Worm (Caenorhabditis elegans): Measurements from ENCODE around the gene alh-10.
A peak's percentile ranks its signal among the peaks of the same experiment; 100 is the strongest.

The alh-10 gene

DNA sequence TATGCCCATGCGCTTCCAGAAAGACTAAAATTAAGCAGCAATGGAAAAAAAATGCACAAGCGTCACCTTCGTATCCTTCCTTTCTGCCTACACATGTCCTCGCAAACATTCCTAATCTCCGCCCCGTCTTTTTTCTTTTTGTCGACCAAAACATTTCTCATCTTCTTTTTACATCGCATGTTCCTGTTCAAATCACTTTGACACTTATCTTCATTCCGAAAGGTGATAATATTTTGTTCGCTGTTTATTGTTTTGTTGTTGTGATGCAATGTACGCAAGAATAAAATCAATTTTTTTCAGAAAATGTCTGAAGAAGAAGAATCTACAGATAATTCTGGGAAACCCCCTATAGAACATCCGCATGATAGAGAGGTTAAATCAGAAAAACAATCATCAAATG lies 17.1 kb downstream of the alh-10 start, which contains the start of gene ist-1:
TSS of gene ist-1 (plus strand) at position 301 of the 400 bp plus-strand sequence.
- no peak for TF ChIP-seq bed-2 (GFP tag; IDR thresholded peaks at IDR 0.05)
- no peak for TF ChIP-seq zfh-2 (GFP tag; conservative IDR thresholded peaks at IDR 0.05)
- no peak for TF ChIP-seq fkh-3 (tag; optimal IDR thresholded peaks at IDR 0.05)
- no peak for TF ChIP-seq ceh-27 (GFP tag; optimal IDR thresholded peaks at IDR 0.05)
- TF ChIP-seq him-1 (tag; optimal IDR thresholded peaks at IDR 0.05), result no peak
- TF ChIP-seq K11D2.4 (GFP tag; IDR thresholded peaks at IDR 0.05), result no peak
- no peak for TF ChIP-seq madf-3 (GFP tag; IDR thresholded peaks at IDR 0.05)
- TF ChIP-seq D2030.7 (GFP tag; IDR thresholded peaks at IDR 0.05), result no peak
- TF ChIP-seq repo-1 (tag; optimal IDR thresholded peaks at IDR 0.05), result no peak
- no peak for TF ChIP-seq C06A6.2 (GFP tag; conservative IDR thresholded peaks at IDR 0.05)
- no peak for TF ChIP-seq let-526 (GFP tag; IDR thresholded peaks at IDR 0.05)
- TF ChIP-seq rec-8 (tag; optimal IDR thresholded peaks at IDR 0.05), result no peak

DNA sequence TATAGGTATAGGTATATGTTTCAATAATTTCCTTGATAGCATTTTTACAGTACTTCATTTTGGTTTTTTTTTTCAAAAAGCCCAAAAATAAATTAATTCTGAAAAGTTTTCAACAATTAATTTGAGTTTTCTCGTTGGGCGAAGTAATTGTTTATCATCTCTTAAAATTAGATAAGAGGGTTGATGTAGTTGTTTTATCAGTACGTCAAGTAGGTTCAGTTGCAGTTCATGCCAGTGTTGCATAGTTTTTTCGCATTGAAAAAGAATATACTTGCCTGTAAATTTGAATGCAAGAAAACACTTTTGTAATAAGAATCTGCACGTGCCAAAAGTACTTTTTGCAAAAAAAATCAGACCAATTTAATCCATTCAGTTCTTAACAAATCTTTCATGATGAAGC lies 18.3 kb downstream of the alh-10 start:
- TF ChIP-seq nhr-80 (tag; optimal IDR thresholded peaks at IDR 0.05) (peak; percentile 12), ets-4 (GFP tag; optimal IDR thresholded peaks at IDR 0.05) (no peak)

DNA sequence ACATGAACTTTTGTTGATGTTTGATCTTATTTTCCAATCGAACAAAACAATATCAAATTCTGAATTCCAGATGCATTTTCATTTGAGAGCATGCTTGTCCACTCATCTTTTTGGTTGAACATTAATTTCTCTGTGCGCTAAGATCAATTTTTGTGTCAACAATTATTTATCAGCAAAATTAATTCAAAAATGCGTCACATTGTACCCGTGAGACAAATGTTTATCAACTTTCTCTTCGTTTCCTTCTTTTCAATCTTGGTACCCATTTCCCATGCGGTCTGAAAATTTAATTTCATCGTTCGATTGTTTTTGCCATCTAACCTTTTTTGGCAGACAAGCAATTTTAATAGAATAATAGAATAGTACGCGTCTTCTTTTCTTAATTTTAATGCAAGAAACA lies 19.4 kb downstream of the alh-10 start:
- TF ChIP-seq nhr-80 (tag; optimal IDR thresholded peaks at IDR 0.05), result peak; percentile 5
- no peak for TF ChIP-seq ztf-25 (GFP tag; IDR thresholded peaks at IDR 0.05)

DNA sequence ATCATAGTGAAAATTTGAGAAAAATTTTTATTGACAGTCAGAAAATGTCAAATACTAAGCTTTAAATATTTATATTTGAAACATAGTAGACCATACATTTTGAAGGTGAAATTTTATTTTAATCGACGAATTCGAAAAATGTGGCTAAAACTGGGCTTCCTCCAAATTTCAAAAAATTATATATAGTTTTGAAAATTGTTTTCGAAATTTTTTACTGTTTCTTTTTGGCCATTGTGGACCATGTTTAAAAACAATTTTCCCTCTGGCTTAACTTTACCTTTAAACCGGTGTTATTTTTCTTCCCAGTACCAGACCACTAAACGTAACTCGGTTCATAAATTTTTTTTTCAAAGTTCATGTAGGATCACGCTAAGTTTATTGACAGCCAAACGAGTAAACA lies 20.8 kb downstream of the alh-10 start:
- no peak for TF ChIP-seq nfya-2 (GFP tag; IDR thresholded peaks at IDR 0.05)
- TF ChIP-seq ceh-58 (GFP tag; IDR thresholded peaks at IDR 0.05), result no peak
- no peak for TF ChIP-seq Y56A3A.18 (GFP tag; IDR thresholded peaks at IDR 0.05)
- TF ChIP-seq F22D6.2 (tag; optimal IDR thresholded peaks at IDR 0.05), result no peak
- TF ChIP-seq B0336.3 (GFP tag; IDR thresholded peaks at IDR 0.05), result no peak
- TF ChIP-seq dpff-1 (tag; optimal IDR thresholded peaks at IDR 0.05), result no peak
- TF ChIP-seq lin-40 (tag; optimal IDR thresholded peaks at IDR 0.05), result no peak
- no peak for TF ChIP-seq atf-7 (tag; optimal IDR thresholded peaks at IDR 0.05)
- no peak for TF ChIP-seq F10E7.11 (tag; optimal IDR thresholded peaks at IDR 0.05)
- TF ChIP-seq ceh-40 (GFP tag; IDR thresholded peaks at IDR 0.05), result no peak
- TF ChIP-seq tbx-9 (tag; optimal IDR thresholded peaks at IDR 0.05; ENCODE audit: borderline replicate concordance), result no peak

DNA sequence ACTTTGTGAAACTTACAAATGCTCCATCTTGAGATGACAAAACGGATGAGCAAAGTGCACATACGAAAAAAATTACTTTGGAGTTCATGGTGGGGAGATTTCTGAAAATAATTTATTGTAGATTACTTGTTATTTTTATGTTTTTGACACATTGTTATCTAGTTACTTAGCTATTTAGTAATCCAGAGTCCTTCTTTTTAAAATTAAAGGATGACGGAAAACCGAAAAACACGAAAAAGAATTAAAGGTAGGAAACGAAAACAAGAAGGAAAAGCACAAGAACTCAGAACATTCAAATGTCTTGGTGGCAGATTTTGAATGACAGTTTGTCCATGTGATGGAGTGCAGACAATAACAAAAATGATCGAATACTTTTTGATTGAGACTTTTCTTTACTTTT lies 26.5 kb downstream of the alh-10 start, which contains the start of gene hen-1:
TSS of gene hen-1 (minus strand) at position 101 of the 400 bp plus-strand sequence.
- TF ChIP-seq egrh-3 (GFP tag; IDR thresholded peaks at IDR 0.05), result no peak
- no peak for TF ChIP-seq K11D2.4 (GFP tag; IDR thresholded peaks at IDR 0.05)
- TF ChIP-seq sptf-2 (GFP tag; optimal IDR thresholded peaks at IDR 0.05), result no peak
- TF ChIP-seq F23B12.7 (tag; optimal IDR thresholded peaks at IDR 0.05; ENCODE audit: insufficient read depth), result no peak
- no peak for TF ChIP-seq tbx-9 (tag; optimal IDR thresholded peaks at IDR 0.05; ENCODE audit: borderline replicate concordance)
- no peak for TF ChIP-seq aptf-2 (GFP tag; conservative IDR thresholded peaks at IDR 0.05)
- TF ChIP-seq fkh-3 (tag; optimal IDR thresholded peaks at IDR 0.05), result no peak
- TF ChIP-seq lsl-1 (GFP tag; optimal IDR thresholded peaks at IDR 0.05), result no peak
- TF ChIP-seq ZK185.1 (tag; optimal IDR thresholded peaks at IDR 0.05; ENCODE audit: poor library complexity, severe bottlenecking), result no peak
- TF ChIP-seq lag-1 (GFP tag; IDR thresholded peaks at IDR 0.05), result no peak
- no peak for TF ChIP-seq efl-1 (GFP tag; optimal IDR thresholded peaks at IDR 0.05)
- TF ChIP-seq unc-62 (GFP tag; optimal IDR thresholded peaks at IDR 0.05), result no peak
- no peak for TF ChIP-seq mel-28 (tag; optimal IDR thresholded peaks at IDR 0.05; ENCODE audit: borderline replicate concordance)
- TF ChIP-seq madf-10 (tag; optimal IDR thresholded peaks at IDR 0.05), result no peak
- TF ChIP-seq F22D6.2 (tag; optimal IDR thresholded peaks at IDR 0.05), result no peak
